Worm (Caenorhabditis elegans) whole organism, L3 larva: Measurements from ENCODE around the gene dph-7.

ENCODE experiments used
- ZK546.5 ChIP-seq: sonication (generic microtip); optimal IDR thresholded peaks from 2 replicates; lab custom pipeline; 2017; ENCODE audit warnings: missing biosample characterization, missing genetic modification characterization
- ama-1 ChIP-seq: fragments of 150-350 bp; optimal IDR thresholded peaks from 2 replicates; lab custom pipeline; 2018
- ceh-16 ChIP-seq: sonication (generic microtip); optimal IDR thresholded peaks from 2 replicates; lab custom pipeline; 2017; ENCODE audit warnings: missing biosample characterization, missing genetic modification characterization
- ceh-28 ChIP-seq: fragments of 150-350 bp; optimal IDR thresholded peaks from 2 replicates; lab custom pipeline; 2014; ENCODE audit warnings: missing biosample characterization, missing genetic modification reagents, missing genetic modification characterization
- ceh-82 ChIP-seq: fragments of 150-350 bp; optimal IDR thresholded peaks from 2 replicates; lab custom pipeline; 2014; ENCODE audit warnings: missing biosample characterization, missing genetic modification characterization
- egl-27 ChIP-seq: sonication (generic microtip); optimal IDR thresholded peaks from 4 replicates; lab custom pipeline; 2017; ENCODE audit warnings: missing biosample characterization, missing genetic modification reagents, missing genetic modification characterization
- egl-5 ChIP-seq: fragments of 150-350 bp; optimal IDR thresholded peaks from 2 replicates; lab custom pipeline; 2017; ENCODE audit warnings: missing biosample characterization, missing genetic modification reagents, missing genetic modification characterization, inconsistent platforms
- elt-2 ChIP-seq: sonication (generic microtip); optimal IDR thresholded peaks from 2 replicates; lab custom pipeline; 2016; ENCODE audit warnings: missing genetic modification reagents, mild to moderate bottlenecking, missing genetic modification characterization, missing compliant biosample characterization
- elt-3 ChIP-seq, 3 experiments: fragments of 150-350 bp in 1 of 3; sonication (generic microtip) in 2 of 3; optimal IDR thresholded peaks; 2 replicates in 2 of 3; 4 replicates in 1 of 3; lab custom pipeline; 2014 to 2017; ENCODE audit warnings: missing biosample characterization in 3 of 3, missing genetic modification characterization in 3 of 3
- fkh-10 ChIP-seq: sonication (generic microtip); optimal IDR thresholded peaks from 2 replicates; lab custom pipeline; 2017; ENCODE audit warnings: missing biosample characterization, missing genetic modification reagents, missing genetic modification characterization
- hmg-11 ChIP-seq: sonication (generic microtip); optimal IDR thresholded peaks from 2 replicates; lab custom pipeline; 2016; ENCODE audit warnings: missing genetic modification characterization, missing compliant biosample characterization
- jun-1 ChIP-seq: fragments of 150-350 bp; optimal IDR thresholded peaks from 2 replicates; lab custom pipeline; 2014; ENCODE audit warnings: missing biosample characterization, missing genetic modification reagents, missing genetic modification characterization
- lin-15B ChIP-seq: fragments of 150-350 bp; optimal IDR thresholded peaks from 2 replicates; lab custom pipeline; 2014; ENCODE audit warnings: missing biosample characterization, missing genetic modification characterization
- lin-39 ChIP-seq: fragments of 150-350 bp; optimal IDR thresholded peaks from 2 replicates; lab custom pipeline; 2018; ENCODE audit warnings: missing biosample characterization, missing genetic modification reagents, missing genetic modification characterization
- lsy-12 ChIP-seq: sonication (generic microtip); optimal IDR thresholded peaks from 2 replicates; lab custom pipeline; 2016; ENCODE audit warnings: mild to moderate bottlenecking, missing genetic modification characterization, missing compliant biosample characterization
- mml-1 ChIP-seq: fragments of 150-350 bp; sonication (generic microtip); optimal IDR thresholded peaks from 3 replicates; lab custom pipeline; 2014; ENCODE audit warnings: missing biosample characterization, missing genetic modification characterization
- nfya-1 ChIP-seq: sonication (generic microtip); optimal IDR thresholded peaks from 2 replicates; lab custom pipeline; 2017; ENCODE audit warnings: missing genetic modification characterization, mild to moderate bottlenecking, missing compliant biosample characterization, antibody characterized with exemption, moderate library complexity; ENCODE audit not compliant: insufficient read depth
- nhr-11 ChIP-seq: fragments of 150-350 bp; optimal IDR thresholded peaks from 2 replicates; lab custom pipeline; 2014; ENCODE audit warnings: missing biosample characterization, missing genetic modification characterization
- nhr-12 ChIP-seq: fragments of 150-350 bp; optimal IDR thresholded peaks from 2 replicates; lab custom pipeline; 2014; ENCODE audit warnings: missing biosample characterization, missing genetic modification characterization
- nhr-23 ChIP-seq: fragments of 150-350 bp; optimal IDR thresholded peaks from 2 replicates; lab custom pipeline; 2014; ENCODE audit warnings: missing biosample characterization, missing genetic modification reagents, missing genetic modification characterization
- nhr-25 ChIP-seq: sonication (generic microtip); optimal IDR thresholded peaks from 2 replicates; lab custom pipeline; 2017; ENCODE audit warnings: missing biosample characterization, missing genetic modification characterization
- nhr-28 ChIP-seq: fragments of 150-350 bp; optimal IDR thresholded peaks from 2 replicates; lab custom pipeline; 2014; ENCODE audit warnings: missing biosample characterization, missing genetic modification characterization
- nhr-43 ChIP-seq: sonication (generic microtip); optimal IDR thresholded peaks from 2 replicates; lab custom pipeline; 2016; ENCODE audit warnings: mild to moderate bottlenecking, missing genetic modification characterization, missing compliant biosample characterization; ENCODE audit not compliant: poor library complexity, severe bottlenecking
- nhr-67 ChIP-seq: fragments of 150-350 bp; optimal IDR thresholded peaks from 2 replicates; lab custom pipeline; 2014; ENCODE audit warnings: missing biosample characterization, missing genetic modification characterization
- nhr-76 ChIP-seq: fragments of 150-350 bp; sonication (generic microtip); optimal IDR thresholded peaks from 5 replicates; lab custom pipeline; 2014; ENCODE audit warnings: missing biosample characterization, missing genetic modification characterization
- nhr-77 ChIP-seq: fragments of 150-350 bp; optimal IDR thresholded peaks from 2 replicates; lab custom pipeline; 2014; ENCODE audit warnings: missing biosample characterization, missing genetic modification characterization
- sea-2 ChIP-seq: fragments of 150-350 bp; sonication (generic microtip); optimal IDR thresholded peaks from 4 replicates; lab custom pipeline; 2014; ENCODE audit warnings: missing biosample characterization, missing genetic modification reagents, missing genetic modification characterization
- skn-1 ChIP-seq: fragments of 150-350 bp; optimal IDR thresholded peaks from 2 replicates; lab custom pipeline; 2014; ENCODE audit warnings: missing biosample characterization, missing genetic modification characterization
- tbx-2 ChIP-seq: sonication (generic microtip); optimal IDR thresholded peaks from 2 replicates; lab custom pipeline; 2016; ENCODE audit warnings: mild to moderate bottlenecking, missing genetic modification characterization, missing compliant biosample characterization
- unc-39 ChIP-seq: sonication (generic microtip); optimal IDR thresholded peaks from 4 replicates; lab custom pipeline; 2017; ENCODE audit warnings: missing biosample characterization, missing genetic modification characterization
- unc-62 ChIP-seq: fragments of 150-350 bp; sonication (generic microtip); optimal IDR thresholded peaks from 4 replicates; lab custom pipeline; 2014; ENCODE audit warnings: missing biosample characterization, missing genetic modification reagents, missing genetic modification characterization
- ztf-11 ChIP-seq: fragments of 150-350 bp; optimal IDR thresholded peaks from 2 replicates; lab custom pipeline; 2014; ENCODE audit warnings: missing biosample characterization, missing genetic modification characterization
- ztf-4 ChIP-seq: fragments of 150-350 bp; optimal IDR thresholded peaks from 2 replicates; lab custom pipeline; 2014; ENCODE audit warnings: missing biosample characterization, missing genetic modification characterization

The dph-7 gene

ce11 chrIII:13339672-13340071 lies 24.7 kb downstream of the dph-7 start, which contains the start of gene F53A2.3:
F53A2.3 (minus strand) TSS chrIII:13339772.
- no peak for TF ChIP-seq ztf-11 (tag; lab: Kevin White, UChicago)
- TF ChIP-seq hmg-11 (tag; lab: Kevin White, UChicago): no peak
- no peak for TF ChIP-seq nhr-12 (tag; lab: Kevin White, UChicago)
- no peak for TF ChIP-seq ama-1 (lab: Kevin White, UChicago)
- no peak for TF ChIP-seq nhr-11 (tag; lab: Kevin White, UChicago)
- no peak for TF ChIP-seq sea-2 (GFP tag; lab: Kevin White, UChicago)
- no peak for TF ChIP-seq jun-1 (tag; lab: Kevin White, UChicago)
- no peak for TF ChIP-seq ceh-16
- TF ChIP-seq nhr-23: no peak
- TF ChIP-seq skn-1 (tag; lab: Kevin White, UChicago): no peak
- TF ChIP-seq nhr-43: no peak
- TF ChIP-seq ZK546.5 (tag; lab: Kevin White, UChicago): no peak
- TF ChIP-seq tbx-2 (tag; lab: Kevin White, UChicago): no peak
- TF ChIP-seq egl-27: no peak
- no peak for TF ChIP-seq lin-15B (tag; lab: Kevin White, UChicago)

- TF ChIP-seq mml-1 (tag; lab: Kevin White, UChicago): no peak
- TF ChIP-seq lin-15B (tag; lab: Kevin White, UChicago): peak; percentile 9
- no peak for TF ChIP-seq fkh-10
- TF ChIP-seq lsy-12 (tag; lab: Kevin White, UChicago): no peak
- no peak for TF ChIP-seq ceh-82 (tag; lab: Kevin White, UChicago)
- TF ChIP-seq unc-62 (GFP tag; lab: Kevin White, UChicago): no peak
- peak; percentile 10 for TF ChIP-seq elt-2 (tag; lab: Kevin White, UChicago)
- peak; percentile 42 for TF ChIP-seq nfya-1
- no peak for TF ChIP-seq ceh-16
- no peak for TF ChIP-seq ztf-11 (tag; lab: Kevin White, UChicago)
- no peak for TF ChIP-seq egl-27
- TF ChIP-seq jun-1 (tag; lab: Kevin White, UChicago): no peak
- no peak for TF ChIP-seq nhr-77 (tag; lab: Kevin White, UChicago)
- no peak for TF ChIP-seq egl-5
- no peak for TF ChIP-seq ztf-4 (tag; lab: Kevin White, UChicago)
- TF ChIP-seq hmg-11 (tag; lab: Kevin White, UChicago): peak; percentile 23
- no peak for TF ChIP-seq nhr-67 (tag; lab: Kevin White, UChicago)
- no peak for TF ChIP-seq elt-3 (tag; optimal IDR thresholded peaks at IDR 0.05; lab: Kevin White, UChicago)
These were observed 25.8 kb downstream of the dph-7 start for ce11 chrIII:13340504-13341274.

- TF ChIP-seq nhr-76 (tag; lab: Kevin White, UChicago): no peak
These were observed 26.3 kb downstream of the dph-7 start, which contains the start of gene nud-1 for ce11 chrIII:13341275-13341626. nud-1 (plus strand) TSS chrIII:13341527.

ce11 chrIII:13342079-13342734 lies 27.3 kb downstream of the dph-7 start, which contains the start of gene dro-1:
dro-1 (plus strand) TSS chrIII:13342684.
- no peak for TF ChIP-seq lin-39 (tag; lab: Kevin White, UChicago)
- no peak for TF ChIP-seq nhr-25 (tag; lab: Kevin White, UChicago)
- TF ChIP-seq unc-39 (tag; lab: Kevin White, UChicago): no peak

ce11 chrIII:13343117-13343516 lies 28.2 kb downstream of the dph-7 start, which contains the start of gene ife-1:
ife-1 (plus strand) TSS chrIII:13343417.
- no peak for TF ChIP-seq ceh-28 (tag; lab: Kevin White, UChicago)
- TF ChIP-seq elt-3 (tag; optimal IDR thresholded peaks at IDR 0.05; lab: Kevin White, UChicago): no peak
- no peak for TF ChIP-seq lin-15B (tag; lab: Kevin White, UChicago)
- TF ChIP-seq tbx-2 (tag; lab: Kevin White, UChicago): no peak
- TF ChIP-seq lin-39 (tag; lab: Kevin White, UChicago): no peak
- no peak for TF ChIP-seq ZK546.5 (tag; lab: Kevin White, UChicago)
- no peak for TF ChIP-seq unc-39 (tag; lab: Kevin White, UChicago)
- no peak for TF ChIP-seq nhr-67 (tag; lab: Kevin White, UChicago)
- TF ChIP-seq nhr-23: no peak
- TF ChIP-seq nhr-28 (tag; lab: Kevin White, UChicago): no peak
- no peak for TF ChIP-seq ceh-82 (tag; lab: Kevin White, UChicago)
- no peak for TF ChIP-seq nhr-77 (tag; lab: Kevin White, UChicago)
- no peak for TF ChIP-seq nhr-12 (tag; lab: Kevin White, UChicago)
